Fruit fly (Drosophila melanogaster) whole organism, embryonic: ENCODE measurements around the gene CG31957.
A peak's percentile ranks its signal among the peaks of the same experiment; 100 is the strongest.

ENCODE experiments used
- Atf3 ChIP-seq: fragments of 200-800 bp; sonication (Bioruptor generic); optimal IDR thresholded peaks from 3 replicates; lab custom pipeline; 2016; ENCODE audit warnings: missing biosample characterization, missing genetic modification characterization
- B-H1 ChIP-seq: fragments of 200-800 bp; sonication (Bioruptor generic); IDR thresholded peaks from 3 replicates; pipeline ENCODE4 v1.3.6; 2022; ENCODE audit warnings: missing biosample characterization, missing genetic modification characterization
- Blimp-1 ChIP-seq: fragments of 200-800 bp; sonication (Bioruptor generic); optimal IDR thresholded peaks from 3 replicates; lab custom pipeline; 2018; ENCODE audit warnings: missing biosample characterization, missing genetic modification characterization, mild to moderate bottlenecking, moderate library complexity, missing genetic modification reagents
- CG10462 ChIP-seq: fragments of 200-800 bp; sonication (Bioruptor generic); optimal IDR thresholded peaks from 2 replicates; lab custom pipeline; 2016; ENCODE audit warnings: missing biosample characterization, missing genetic modification characterization
- CG12299 ChIP-seq: fragments of 200-800 bp; sonication (Bioruptor generic); optimal IDR thresholded peaks from 2 replicates; lab custom pipeline; 2018; ENCODE audit warnings: missing biosample characterization, mild to moderate bottlenecking, missing genetic modification characterization
- CG12942 ChIP-seq: fragments of 200-800 bp; sonication (Bioruptor generic); optimal IDR thresholded peaks from 3 replicates; lab custom pipeline; 2016; ENCODE audit warnings: missing biosample characterization, missing genetic modification characterization
- CG13123 ChIP-seq: fragments of 200-800 bp; sonication (Bioruptor generic); optimal IDR thresholded peaks from 2 replicates; lab custom pipeline; 2016; ENCODE audit warnings: missing biosample characterization, missing genetic modification characterization
- CG13624 ChIP-seq: fragments of 200-800 bp; sonication (Bioruptor generic); optimal IDR thresholded peaks from 2 replicates; lab custom pipeline; 2016; ENCODE audit warnings: missing biosample characterization, missing genetic modification characterization
- CG13894 ChIP-seq: fragments of 200-800 bp; sonication (Bioruptor generic); optimal IDR thresholded peaks from 3 replicates; lab custom pipeline; 2018; ENCODE audit warnings: missing biosample characterization, mild to moderate bottlenecking, missing genetic modification characterization, moderate library complexity
- CG17829 ChIP-seq: fragments of 200-800 bp; optimal IDR thresholded peaks from 2 replicates; lab custom pipeline; 2019; ENCODE audit warnings: missing biosample characterization, mild to moderate bottlenecking, missing genetic modification characterization, moderate library complexity
- CG1792 ChIP-seq: fragments of 200-800 bp; sonication (Bioruptor generic); optimal IDR thresholded peaks from 2 replicates; lab custom pipeline; 2016; ENCODE audit warnings: missing biosample characterization, missing genetic modification characterization
- CG2678 ChIP-seq: fragments of 200-800 bp; sonication (Bioruptor generic); optimal IDR thresholded peaks from 3 replicates; lab custom pipeline; 2019; ENCODE audit warnings: missing biosample characterization, mild to moderate bottlenecking, missing genetic modification characterization, moderate library complexity
- CG2875 ChIP-seq: fragments of 200-800 bp; sonication (Bioruptor generic); optimal IDR thresholded peaks from 2 replicates; lab custom pipeline; 2017; ENCODE audit warnings: missing biosample characterization, mild to moderate bottlenecking, missing genetic modification characterization, missing genetic modification reagents
- CG33213 ChIP-seq: fragments of 200-800 bp; sonication (Bioruptor generic); optimal IDR thresholded peaks from 3 replicates; lab custom pipeline; 2016; ENCODE audit warnings: missing biosample characterization, missing genetic modification characterization
- CG3726 ChIP-seq: fragments of 200-800 bp; sonication (Bioruptor generic); IDR thresholded peaks from 3 replicates; pipeline ENCODE4, ENCODE4 v1.3.6; 2022; ENCODE audit warnings: missing biosample characterization, missing genetic modification characterization
- CG4404 ChIP-seq: fragments of 200-800 bp; sonication (Bioruptor generic); IDR thresholded peaks from 2 replicates; pipeline ENCODE4 v1.3.6; 2022; ENCODE audit warnings: missing biosample characterization, missing genetic modification characterization
- CG8281 ChIP-seq: fragments of 200-800 bp; sonication (Bioruptor generic); optimal IDR thresholded peaks from 2 replicates; lab custom pipeline; 2018; ENCODE audit warnings: missing biosample characterization, mild to moderate bottlenecking, missing genetic modification characterization, moderate library complexity
- CG9609 ChIP-seq: fragments of 200-800 bp; sonication (Bioruptor generic); optimal IDR thresholded peaks from 3 replicates; lab custom pipeline; 2016; ENCODE audit warnings: missing biosample characterization, missing genetic modification characterization
- E2f2 ChIP-seq: fragments of 200-800 bp; sonication (Bioruptor generic); IDR thresholded peaks from 2 replicates; pipeline ENCODE4 v1.3.6; 2022; ENCODE audit warnings: missing biosample characterization, missing genetic modification characterization
- Elba2 ChIP-seq: fragments of 200-800 bp; sonication (Bioruptor generic); optimal IDR thresholded peaks from 3 replicates; lab custom pipeline; 2016; ENCODE audit warnings: missing biosample characterization, missing genetic modification characterization
- Gsc ChIP-seq: fragments of 200-800 bp; sonication (Bioruptor generic); IDR thresholded peaks from 2 replicates; pipeline ENCODE4 v1.3.6; 2022; ENCODE audit warnings: missing biosample characterization, missing genetic modification characterization
- HHEX ChIP-seq: fragments of 200-800 bp; sonication (Bioruptor generic); optimal IDR thresholded peaks from 3 replicates; lab custom pipeline; 2017; ENCODE audit warnings: missing biosample characterization, mild to moderate bottlenecking, missing genetic modification characterization, missing genetic modification reagents
- Hand ChIP-seq: fragments of 200-800 bp; sonication (Bioruptor generic); optimal IDR thresholded peaks from 2 replicates; lab custom pipeline; 2017; ENCODE audit warnings: mild to moderate bottlenecking, missing biosample characterization, missing genetic modification reagents, missing genetic modification characterization
- HmgD ChIP-seq: fragments of 200-800 bp; sonication (Bioruptor generic); optimal IDR thresholded peaks from 3 replicates; lab custom pipeline; 2016; ENCODE audit warnings: missing biosample characterization, missing genetic modification characterization
- Hmx ChIP-seq: fragments of 200-800 bp; sonication (Bioruptor generic); optimal IDR thresholded peaks from 2 replicates; lab custom pipeline; 2016; ENCODE audit warnings: missing biosample characterization, missing genetic modification characterization
- Hr39 ChIP-seq: fragments of >200 bp; optimal IDR thresholded peaks from 2 replicates; lab custom pipeline; 2017
- Hr78 ChIP-seq, 2 experiments: fragments of 200-800 bp in 1 of 2; fragments of >200 bp in 1 of 2; sonication (Bioruptor generic) in 1 of 2; optimal IDR thresholded peaks; 2 replicates each; lab custom pipeline; 2017 to 2019; ENCODE audit warnings: missing biosample characterization in 2 of 2, missing genetic modification characterization in 2 of 2, mild to moderate bottlenecking in 1 of 2, moderate library complexity in 1 of 2
- NFAT ChIP-seq: fragments of 200-800 bp; sonication (Bioruptor generic); IDR thresholded peaks from 2 replicates; pipeline ENCODE4 v1.3.6; 2022; ENCODE audit warnings: missing biosample characterization, missing genetic modification characterization
- Neu2 ChIP-seq: fragments of 200-800 bp; sonication (Bioruptor generic); optimal IDR thresholded peaks from 3 replicates; lab custom pipeline; 2016; ENCODE audit warnings: missing biosample characterization, missing genetic modification characterization, borderline replicate concordance
- NfI ChIP-seq: fragments of 200-800 bp; sonication (Bioruptor generic); optimal IDR thresholded peaks from 3 replicates; lab custom pipeline; 2018; ENCODE audit warnings: missing biosample characterization, mild to moderate bottlenecking, missing genetic modification characterization, moderate library complexity
- Oaz ChIP-seq: fragments of 200-800 bp; sonication (Bioruptor generic); IDR thresholded peaks from 2 replicates; pipeline ENCODE4 v1.3.6; 2022; ENCODE audit warnings: missing biosample characterization, missing genetic modification characterization
- Poxn ChIP-seq: fragments of 200-800 bp; sonication (Bioruptor generic); IDR thresholded peaks from 2 replicates; pipeline ENCODE4 v1.3.6; 2022; ENCODE audit warnings: missing biosample characterization, missing genetic modification characterization
- Ravus ChIP-seq: fragments of 200-800 bp; sonication (Bioruptor generic); IDR thresholded peaks from 2 replicates; pipeline ENCODE4 v1.3.6; 2022; ENCODE audit warnings: missing biosample characterization, missing genetic modification characterization
- Spps ChIP-seq: fragments of 200-800 bp; sonication (Bioruptor generic); optimal IDR thresholded peaks from 2 replicates; lab custom pipeline; 2018; ENCODE audit warnings: missing biosample characterization, mild to moderate bottlenecking, missing genetic modification characterization
- Trl ChIP-seq, 3 experiments: fragments of >200 bp in 2 of 3; fragments of 200-800 bp in 1 of 3; sonication (Bioruptor generic) in 1 of 3; optimal IDR thresholded peaks; 2 replicates in 1 of 3; 3 replicates in 2 of 3; lab custom pipeline; 2016 to 2017; ENCODE audit warnings: missing biosample characterization in 1 of 3, missing genetic modification characterization in 1 of 3
- chn ChIP-seq: fragments of 200-800 bp; sonication (Bioruptor generic); optimal IDR thresholded peaks from 2 replicates; lab custom pipeline; 2016; ENCODE audit warnings: missing biosample characterization, missing genetic modification characterization
- dan ChIP-seq: fragments of 200-800 bp; sonication (Bioruptor generic); IDR thresholded peaks from 2 replicates; pipeline ENCODE4 v1.3.6; 2022; ENCODE audit warnings: missing biosample characterization, missing genetic modification characterization
- dpn ChIP-seq, 2 experiments: fragments of 200-800 bp; sonication (Bioruptor generic); optimal IDR thresholded peaks; 3 replicates each; lab custom pipeline; 2016; ENCODE audit warnings: missing biosample characterization in 2 of 2, missing genetic modification characterization in 2 of 2
- dysf ChIP-seq: fragments of 200-800 bp; sonication (Bioruptor generic); IDR thresholded peaks from 3 replicates; pipeline ENCODE4 v1.3.6; 2022; ENCODE audit warnings: missing biosample characterization, missing genetic modification characterization
- ems ChIP-seq: fragments of 200-800 bp; sonication (Bioruptor generic); optimal IDR thresholded peaks from 3 replicates; lab custom pipeline; 2016; ENCODE audit warnings: missing biosample characterization, missing genetic modification characterization
- jing ChIP-seq: fragments of 200-800 bp; sonication (Bioruptor generic); optimal IDR thresholded peaks from 2 replicates; lab custom pipeline; 2018; ENCODE audit warnings: missing biosample characterization, mild to moderate bottlenecking, missing genetic modification characterization
- nmo ChIP-seq: fragments of 200-800 bp; sonication (Bioruptor generic); optimal IDR thresholded peaks from 2 replicates; lab custom pipeline; 2018; ENCODE audit warnings: missing biosample characterization, mild to moderate bottlenecking, missing genetic modification characterization, moderate library complexity
- row ChIP-seq: fragments of 200-800 bp; sonication (Bioruptor generic); IDR thresholded peaks from 3 replicates; pipeline ENCODE4 v1.3.6; 2022; ENCODE audit warnings: missing biosample characterization, missing genetic modification characterization
- sens ChIP-seq: fragments of 200-800 bp; sonication (Bioruptor generic); peaks from one replicate; lab custom pipeline; 2016; ENCODE audit warnings: missing biosample characterization, missing genetic modification characterization
- sima ChIP-seq: fragments of 200-800 bp; sonication (Bioruptor generic); optimal IDR thresholded peaks from 2 replicates; lab custom pipeline; 2016; ENCODE audit warnings: missing biosample characterization, missing genetic modification characterization
- slou ChIP-seq: fragments of 200-800 bp; sonication (Bioruptor generic); optimal IDR thresholded peaks from 3 replicates; lab custom pipeline; 2016; ENCODE audit warnings: missing biosample characterization, missing genetic modification characterization
- tap ChIP-seq: fragments of 200-800 bp; optimal IDR thresholded peaks from 3 replicates; lab custom pipeline; 2019; ENCODE audit warnings: missing biosample characterization, mild to moderate bottlenecking, missing genetic modification characterization, moderate library complexity
- tio ChIP-seq: fragments of 200-800 bp; sonication (Bioruptor generic); optimal IDR thresholded peaks from 2 replicates; lab custom pipeline; 2017; ENCODE audit warnings: missing biosample characterization, missing genetic modification characterization, inconsistent platforms
- vnd ChIP-seq: fragments of 200-800 bp; sonication (Bioruptor generic); IDR thresholded peaks from 3 replicates; pipeline ENCODE4 v1.3.6; 2022; ENCODE audit warnings: missing biosample characterization, missing genetic modification characterization; ENCODE audit not compliant: partially characterized antibody
- vvl ChIP-seq: fragments of 200-800 bp; sonication (Bioruptor generic); IDR thresholded peaks from 2 replicates; pipeline ENCODE4 v1.3.6; 2022; ENCODE audit warnings: missing biosample characterization, missing genetic modification characterization
- wdn ChIP-seq: fragments of 200-800 bp; sonication (Bioruptor generic); IDR thresholded peaks from 2 replicates; pipeline ENCODE4 v1.3.6; 2022; ENCODE audit warnings: missing biosample characterization, missing genetic modification characterization

The CG31957 gene

DNA sequence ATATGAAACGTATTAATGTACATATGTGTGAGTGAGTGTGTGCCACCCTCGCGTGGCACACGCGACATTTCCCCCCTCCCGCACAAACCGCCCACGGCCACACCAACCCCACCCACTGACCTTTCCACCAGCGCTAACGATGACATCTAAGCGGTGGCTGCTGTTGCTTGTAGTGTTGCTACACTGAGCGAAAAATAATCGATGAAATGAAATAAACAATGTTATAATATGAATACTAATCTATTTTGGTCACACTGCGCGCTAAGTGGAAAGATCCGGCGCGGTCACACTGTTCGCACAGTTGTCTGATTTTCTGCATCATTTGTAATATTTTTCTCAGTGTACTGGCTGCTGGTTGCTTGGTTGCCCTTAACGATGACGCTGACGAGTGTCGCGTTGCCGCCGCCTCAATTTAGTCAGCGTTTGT is 40.0 kb downstream of the CG31957 start (continued):
- TF ChIP-seq CG17829: peak; percentile 98
- TF ChIP-seq Trl (optimal IDR thresholded peaks at IDR 0.05; lab: Kevin White, UChicago): no peak
- peak; percentile 97 for TF ChIP-seq Trl (GFP tag; optimal IDR thresholded peaks at IDR 0.05; lab: Kevin White, UChicago)
- TF ChIP-seq CG8281 (tag; lab: Kevin White, UChicago): peak; percentile 84
- TF ChIP-seq Spps (tag; lab: Kevin White, UChicago): peak; percentile 97
- peak; percentile 97 for TF ChIP-seq jing (GFP tag; lab: Kevin White, UChicago)
- peak; percentile 57 for TF ChIP-seq Hmx (GFP tag; lab: Kevin White, UChicago)
- TF ChIP-seq CG12942 (GFP tag; lab: Kevin White, UChicago): peak; percentile 94
- TF ChIP-seq dan (GFP tag; lab: Robert Waterston, UW): peak; percentile 92
- TF ChIP-seq Neu2 (GFP tag; lab: Kevin White, UChicago): peak; percentile 84
- TF ChIP-seq HmgD (GFP tag; lab: Kevin White, UChicago): peak; percentile 82
- TF ChIP-seq slou (GFP tag; lab: Kevin White, UChicago): peak; percentile 93
- TF ChIP-seq CG13123 (GFP tag; lab: Kevin White, UChicago): peak; percentile 93
- TF ChIP-seq CG1792 (GFP tag; lab: Kevin White, UChicago): peak; percentile 94
- peak; percentile 90 for TF ChIP-seq B-H1 (GFP tag; lab: Robert Waterston, UW)
- no peak for TF ChIP-seq vnd (GFP tag; lab: Robert Waterston, UW)
- peak in 1 of 2 experiments; percentile 94 for TF ChIP-seq Hr78 (GFP tag; optimal IDR thresholded peaks at IDR 0.05; lab: Kevin White, UChicago)
- TF ChIP-seq Gsc (GFP tag; lab: Robert Waterston, UW): peak; percentile 91
- TF ChIP-seq Oaz (GFP tag; lab: Robert Waterston, UW): peak; percentile 87
- TF ChIP-seq sima: peak; percentile 88
- TF ChIP-seq Hand (GFP tag; lab: Kevin White, UChicago): no peak
- TF ChIP-seq CG13624 (GFP tag; lab: Kevin White, UChicago): peak; percentile 94
- TF ChIP-seq dpn (GFP tag; optimal IDR thresholded peaks at IDR 0.05; lab: Kevin White, UChicago): peak; percentile 96
- TF ChIP-seq Hr39 (lab: Kevin White, UChicago): no peak
- TF ChIP-seq CG2678 (tag; lab: Kevin White, UChicago): peak; percentile 95
- peak; percentile 40 for TF ChIP-seq CG13894 (tag; lab: Kevin White, UChicago)
- peak; percentile 96 for TF ChIP-seq tap (tag; lab: Kevin White, UChicago)
- TF ChIP-seq E2f2 (GFP tag; lab: Robert Waterston, UW): peak; percentile 76
- TF ChIP-seq CG12299 (tag; lab: Kevin White, UChicago): peak; percentile 91
- peak; percentile 95 for TF ChIP-seq CG3726
- peak; percentile 96 for TF ChIP-seq row
- TF ChIP-seq NFAT: peak; percentile 77
- peak; percentile 97 for TF ChIP-seq Atf3 (GFP tag; lab: Kevin White, UChicago)
- TF ChIP-seq CG10462: peak; percentile 96
- TF ChIP-seq Blimp-1 (GFP tag; lab: Kevin White, UChicago): peak; percentile 96
- TF ChIP-seq chn (GFP tag; lab: Kevin White, UChicago): peak; percentile 98
- peak; percentile 87 for TF ChIP-seq Ravus (GFP tag; lab: Robert Waterston, UW)
- peak; percentile 97 for TF ChIP-seq CG4404 (GFP tag; lab: Robert Waterston, UW)
- peak; percentile 53; the same call in 1 of the 2 replicates for TF ChIP-seq Poxn
- peak; percentile 89 for TF ChIP-seq Elba2 (GFP tag; lab: Kevin White, UChicago)
- TF ChIP-seq CG9609 (GFP tag; lab: Kevin White, UChicago): peak; percentile 95
- TF ChIP-seq vvl (GFP tag; lab: Robert Waterston, UW): peak; percentile 98
- TF ChIP-seq CG33213 (GFP tag; lab: Kevin White, UChicago): peak; percentile 96
- peak; percentile 98 for TF ChIP-seq nmo
- peak; percentile 95 for TF ChIP-seq tio
- TF ChIP-seq sens (GFP tag; lab: Kevin White, UChicago): peak; percentile 100
- peak; percentile 98 for TF ChIP-seq CG2875 (GFP tag; lab: Kevin White, UChicago)
- TF ChIP-seq dysf (GFP tag; lab: Robert Waterston, UW): peak; percentile 96
- TF ChIP-seq NfI (GFP tag; lab: Kevin White, UChicago): peak; percentile 91
- peak; percentile 81 for TF ChIP-seq wdn
- TF ChIP-seq ems (GFP tag; lab: Kevin White, UChicago): peak; percentile 97
- TF ChIP-seq HHEX (GFP tag; lab: Kevin White, UChicago): peak; percentile 93
